Fruit fly (Drosophila melanogaster) whole organism, embryonic: ENCODE measurements around the gene Ctl1.

ENCODE experiments used
- BtbVII ChIP-seq: fragments of 200-800 bp; sonication (Bioruptor generic); optimal IDR thresholded peaks from 3 replicates; lab custom pipeline; 2017; ENCODE audit warnings: missing biosample characterization, mild to moderate bottlenecking, missing genetic modification characterization
- CG11247 ChIP-seq: fragments of 200-800 bp; sonication (Bioruptor generic); IDR thresholded peaks from 2 replicates; pipeline ENCODE4 v1.3.6; 2022; ENCODE audit warnings: missing biosample characterization, missing genetic modification characterization
- CG11398 ChIP-seq: fragments of 200-800 bp; sonication (Bioruptor generic); optimal IDR thresholded peaks from 2 replicates; lab custom pipeline; 2016; ENCODE audit warnings: missing biosample characterization, missing genetic modification characterization
- CG12104 ChIP-seq: fragments of 200-800 bp; sonication (Bioruptor generic); optimal IDR thresholded peaks from 3 replicates; lab custom pipeline; 2016; ENCODE audit warnings: missing biosample characterization, missing genetic modification characterization
- CG12219 ChIP-seq: fragments of 200-800 bp; sonication (Bioruptor generic); optimal IDR thresholded peaks from 3 replicates; lab custom pipeline; 2018; ENCODE audit warnings: missing biosample characterization, mild to moderate bottlenecking, missing genetic modification characterization
- CG12236 ChIP-seq: fragments of 200-800 bp; sonication (Bioruptor generic); optimal IDR thresholded peaks from 2 replicates; lab custom pipeline; 2016; ENCODE audit warnings: missing biosample characterization, missing genetic modification characterization
- CG12299 ChIP-seq: fragments of 200-800 bp; sonication (Bioruptor generic); optimal IDR thresholded peaks from 2 replicates; lab custom pipeline; 2018; ENCODE audit warnings: missing biosample characterization, mild to moderate bottlenecking, missing genetic modification characterization
- CG12744 ChIP-seq: fragments of 200-800 bp; sonication (Bioruptor generic); optimal IDR thresholded peaks from 2 replicates; lab custom pipeline; 2016; ENCODE audit warnings: missing biosample characterization, missing genetic modification characterization
- CG13123 ChIP-seq: fragments of 200-800 bp; sonication (Bioruptor generic); optimal IDR thresholded peaks from 2 replicates; lab custom pipeline; 2016; ENCODE audit warnings: missing biosample characterization, missing genetic modification characterization
- CG13424 ChIP-seq: fragments of 200-800 bp; sonication (Bioruptor generic); optimal IDR thresholded peaks from 2 replicates; lab custom pipeline; 2019; ENCODE audit warnings: missing biosample characterization, mild to moderate bottlenecking, missing genetic modification characterization, moderate library complexity
- CG15514 ChIP-seq: fragments of 200-800 bp; sonication (Bioruptor generic); optimal IDR thresholded peaks from 3 replicates; lab custom pipeline; 2017; ENCODE audit warnings: missing biosample characterization, missing genetic modification characterization, mild to moderate bottlenecking, moderate library complexity, missing genetic modification reagents
- CG17802 ChIP-seq: fragments of 200-800 bp; sonication (Bioruptor generic); optimal IDR thresholded peaks from 2 replicates; lab custom pipeline; 2018; ENCODE audit warnings: missing biosample characterization, mild to moderate bottlenecking, missing genetic modification characterization, moderate library complexity
- CG2712 ChIP-seq: fragments of 200-800 bp; optimal IDR thresholded peaks from 3 replicates; lab custom pipeline; 2019; ENCODE audit warnings: missing biosample characterization, mild to moderate bottlenecking, missing genetic modification characterization, moderate library complexity
- CG32532 ChIP-seq: fragments of 200-800 bp; sonication (Bioruptor generic); IDR thresholded peaks from 2 replicates; pipeline ENCODE4 v1.3.6; 2022; ENCODE audit warnings: missing biosample characterization, missing genetic modification characterization
- CG4424 ChIP-seq: fragments of 200-800 bp; sonication (Bioruptor generic); optimal IDR thresholded peaks from 3 replicates; lab custom pipeline; 2016; ENCODE audit warnings: missing biosample characterization, missing genetic modification characterization
- CG5245 ChIP-seq: fragments of 200-800 bp; sonication (Bioruptor generic); optimal IDR thresholded peaks from 3 replicates; lab custom pipeline; 2016; ENCODE audit warnings: missing biosample characterization, missing genetic modification characterization
- CG6272 ChIP-seq: fragments of 200-800 bp; sonication (Bioruptor generic); IDR thresholded peaks from 2 replicates; pipeline ENCODE4 v1.3.6; 2022; ENCODE audit warnings: missing biosample characterization, missing genetic modification characterization
- CG7786 ChIP-seq: fragments of 200-800 bp; sonication (Bioruptor generic); optimal IDR thresholded peaks from 2 replicates; lab custom pipeline; 2016; ENCODE audit warnings: missing biosample characterization, missing genetic modification characterization
- CG7928 ChIP-seq: fragments of 200-800 bp; sonication (Bioruptor generic); optimal IDR thresholded peaks from 2 replicates; lab custom pipeline; 2017; ENCODE audit warnings: missing biosample characterization, mild to moderate bottlenecking, missing genetic modification characterization
- CG8290 ChIP-seq, 3 experiments: fragments of 200-800 bp; sonication (Bioruptor generic); optimal IDR thresholded peaks; 2 replicates each; lab custom pipeline; 2016 to 2019; ENCODE audit warnings: missing biosample characterization in 3 of 3, missing genetic modification characterization in 3 of 3, mild to moderate bottlenecking in 2 of 3, moderate library complexity in 1 of 3
- CG9932 ChIP-seq: fragments of 200-800 bp; sonication (Bioruptor generic); IDR thresholded peaks from 2 replicates; pipeline ENCODE4 v1.3.6; 2022; ENCODE audit warnings: missing biosample characterization, missing genetic modification characterization
- CTCF ChIP-seq: fragments of 200-800 bp; sonication (Bioruptor generic); optimal IDR thresholded peaks from 2 replicates; lab custom pipeline; 2017; ENCODE audit warnings: missing biosample characterization, mild to moderate bottlenecking, missing genetic modification characterization, moderate library complexity
- Dad ChIP-seq: fragments of 200-800 bp; sonication (Bioruptor generic); optimal IDR thresholded peaks from 3 replicates; lab custom pipeline; 2016; ENCODE audit warnings: missing biosample characterization, missing genetic modification characterization
- Dek ChIP-seq: fragments of 200-800 bp; sonication (Bioruptor generic); optimal IDR thresholded peaks from 3 replicates; lab custom pipeline; 2019; ENCODE audit warnings: missing biosample characterization, mild to moderate bottlenecking, missing genetic modification characterization, moderate library complexity
- Doc2 ChIP-seq: fragments of 200-800 bp; sonication (Bioruptor generic); IDR thresholded peaks from 2 replicates; pipeline ENCODE4 v1.3.6; 2022; ENCODE audit warnings: missing biosample characterization, missing genetic modification characterization
- Dp ChIP-seq: fragments of 200-800 bp; sonication (Bioruptor generic); optimal IDR thresholded peaks from 2 replicates; lab custom pipeline; 2018; ENCODE audit warnings: missing biosample characterization, mild to moderate bottlenecking, missing genetic modification characterization, moderate library complexity
- Hand ChIP-seq: fragments of 200-800 bp; sonication (Bioruptor generic); optimal IDR thresholded peaks from 2 replicates; lab custom pipeline; 2017; ENCODE audit warnings: mild to moderate bottlenecking, missing biosample characterization, missing genetic modification reagents, missing genetic modification characterization
- Hsf ChIP-seq: fragments of 200-800 bp; sonication (Bioruptor generic); optimal IDR thresholded peaks from 3 replicates; lab custom pipeline; 2016; ENCODE audit warnings: missing biosample characterization, missing genetic modification characterization
- Jarid2 ChIP-seq: fragments of 200-800 bp; sonication (Bioruptor generic); optimal IDR thresholded peaks from 3 replicates; lab custom pipeline; 2017; ENCODE audit warnings: mild to moderate bottlenecking, missing biosample characterization, missing genetic modification reagents, missing genetic modification characterization
- Med ChIP-seq: fragments of 200-800 bp; sonication (Bioruptor generic); peaks from one replicate; lab custom pipeline; 2016; ENCODE audit warnings: missing biosample characterization, missing genetic modification characterization, mild to moderate bottlenecking, inconsistent platforms, moderate library complexity
- NfI ChIP-seq: fragments of 200-800 bp; sonication (Bioruptor generic); optimal IDR thresholded peaks from 3 replicates; lab custom pipeline; 2018; ENCODE audit warnings: missing biosample characterization, mild to moderate bottlenecking, missing genetic modification characterization, moderate library complexity
- Scr ChIP-seq: fragments of 200-800 bp; sonication (Bioruptor generic); IDR thresholded peaks from 2 replicates; pipeline ENCODE4 v1.3.6; 2022; ENCODE audit warnings: missing biosample characterization, missing genetic modification characterization; ENCODE audit not compliant: partially characterized antibody
- Sry-β ChIP-seq: fragments of 200-800 bp; sonication (Bioruptor generic); optimal IDR thresholded peaks from 2 replicates; lab custom pipeline; 2018; ENCODE audit warnings: missing biosample characterization, mild to moderate bottlenecking, missing genetic modification characterization, moderate library complexity
- Tbp ChIP-seq: fragments of >200 bp; optimal IDR thresholded peaks from 2 replicates; lab custom pipeline; 2018; ENCODE audit warnings: missing biosample characterization, missing genetic modification characterization
- Xrp1 ChIP-seq: fragments of 200-800 bp; sonication (Bioruptor generic); IDR thresholded peaks from 2 replicates; pipeline ENCODE4 v1.3.6; 2022; ENCODE audit warnings: missing biosample characterization, missing genetic modification characterization
- chif ChIP-seq, 2 experiments: fragments of 200-800 bp; sonication (Bioruptor generic); optimal IDR thresholded peaks; 3 replicates each; lab custom pipeline; 2016; ENCODE audit warnings: missing biosample characterization in 2 of 2, missing genetic modification characterization in 2 of 2
- croc ChIP-seq: fragments of 200-800 bp; sonication (Bioruptor generic); conservative IDR thresholded peaks from 3 replicates; pipeline ENCODE4 v1.3.6; 2022; ENCODE audit warnings: missing biosample characterization, missing genetic modification characterization
- crp ChIP-seq, 2 experiments: fragments of 200-800 bp; sonication (Bioruptor generic); optimal IDR thresholded peaks; 2 replicates in 1 of 2; 3 replicates in 1 of 2; lab custom pipeline; 2017; ENCODE audit warnings: missing biosample characterization in 2 of 2, missing genetic modification characterization in 2 of 2, mild to moderate bottlenecking in 1 of 2, moderate library complexity in 1 of 2
- emc ChIP-seq: fragments of 200-800 bp; sonication (Bioruptor generic); optimal IDR thresholded peaks from 2 replicates; lab custom pipeline; 2016; ENCODE audit warnings: missing biosample characterization, missing genetic modification characterization
- gt ChIP-seq: fragments of 200-800 bp; sonication (Bioruptor generic); IDR thresholded peaks from 2 replicates; pipeline ENCODE4 v1.3.6; 2022; ENCODE audit warnings: missing biosample characterization, missing genetic modification characterization
- her ChIP-seq: fragments of 200-800 bp; sonication (Bioruptor generic); optimal IDR thresholded peaks from 2 replicates; lab custom pipeline; 2016; ENCODE audit warnings: missing biosample characterization, missing genetic modification characterization
- hkb ChIP-seq, 2 experiments: fragments of 200-800 bp in 1 of 2; fragments of >200 bp in 1 of 2; sonication (Bioruptor generic) in 1 of 2; IDR thresholded peaks in 1 of 2; optimal IDR thresholded peaks in 1 of 2; 2 replicates each; pipeline versions ENCODE4 v1.3.6 to Lab custom; 2017 to 2022; ENCODE audit warnings: missing biosample characterization in 1 of 2, missing genetic modification characterization in 1 of 2
- lbe ChIP-seq: fragments of 200-800 bp; sonication (Bioruptor generic); optimal IDR thresholded peaks from 2 replicates; lab custom pipeline; 2016; ENCODE audit warnings: missing biosample characterization, mild to moderate bottlenecking, missing genetic modification characterization
- maf-S ChIP-seq: fragments of 200-800 bp; sonication (Bioruptor generic); optimal IDR thresholded peaks from 2 replicates; lab custom pipeline; 2016; ENCODE audit warnings: missing biosample characterization, missing genetic modification characterization
- onecut ChIP-seq: fragments of 200-800 bp; sonication (Bioruptor generic); IDR thresholded peaks from 2 replicates; pipeline ENCODE4 v1.3.6; 2022; ENCODE audit warnings: missing biosample characterization, missing genetic modification characterization
- pros ChIP-seq: fragments of 200-800 bp; sonication (Bioruptor generic); optimal IDR thresholded peaks from 3 replicates; lab custom pipeline; 2019; ENCODE audit warnings: missing biosample characterization, mild to moderate bottlenecking, missing genetic modification characterization, moderate library complexity
- psq ChIP-seq: fragments of 200-800 bp; sonication (Bioruptor generic); optimal IDR thresholded peaks from 2 replicates; lab custom pipeline; 2017; ENCODE audit warnings: missing biosample characterization, missing genetic modification characterization
- sr ChIP-seq: fragments of 200-800 bp; sonication (Bioruptor generic); IDR thresholded peaks from 3 replicates; pipeline ENCODE4 v1.3.6; 2022; ENCODE audit warnings: missing biosample characterization, missing genetic modification characterization
- tin ChIP-seq: fragments of 200-800 bp; sonication (Bioruptor generic); optimal IDR thresholded peaks from 3 replicates; lab custom pipeline; 2016; ENCODE audit warnings: missing biosample characterization, missing genetic modification characterization
- unpg ChIP-seq: fragments of 200-800 bp; sonication (Bioruptor generic); optimal IDR thresholded peaks from 3 replicates; lab custom pipeline; 2018; ENCODE audit warnings: missing biosample characterization, mild to moderate bottlenecking, missing genetic modification characterization, moderate library complexity
- zen ChIP-seq: fragments of 200-800 bp; sonication (Bioruptor generic); optimal IDR thresholded peaks from 3 replicates; lab custom pipeline; 2018; ENCODE audit warnings: missing biosample characterization, mild to moderate bottlenecking, missing genetic modification characterization, moderate library complexity

Ctl1 gene

dm6 chr3L:4282627-4283026, 4.9 kb downstream of the Ctl1 start, which contains the start of gene CG11583:
Gene CG11583 (minus strand): TSS chr3L:4282817.
- TF ChIP-seq tin (GFP tag; lab: Kevin White, UChicago) (peak; percentile 35), NfI (peak; percentile 52), hkb (optimal IDR thresholded peaks at IDR 0.05; lab: Kevin White, UChicago) (no peak), hkb (GFP tag; IDR thresholded peaks at IDR 0.05; lab: Robert Waterston, UW) (peak; percentile 16; the same call in 1 of the 2 replicates), CG7928 (GFP tag; lab: Kevin White, UChicago) (peak; percentile 99), Xrp1 (GFP tag; lab: Robert Waterston, UW) (peak; percentile 35; the same call in 1 of the 2 replicates), zen (tag; lab: Kevin White, UChicago) (peak; percentile 8), Doc2 (GFP tag; lab: Robert Waterston, UW) (no peak), CG17802 (no peak), sr (GFP tag; lab: Robert Waterston, UW) (no peak), CG11247 (GFP tag; lab: Robert Waterston, UW) (peak; percentile 9; the same call in 1 of the 2 replicates), CG12744 (GFP tag; lab: Kevin White, UChicago) (peak; percentile 35), CG15514 (GFP tag; lab: Kevin White, UChicago) (peak; percentile 97), CG9932 (GFP tag; lab: Robert Waterston, UW) (peak; percentile 61), gt (GFP tag; lab: Robert Waterston, UW) (no peak), Jarid2 (no peak), CG12299 (no peak), CG6272 (GFP tag; lab: Robert Waterston, UW) (no peak), Med (GFP tag; lab: Kevin White, UChicago) (peak; percentile 93), CG12236 (GFP tag; lab: Kevin White, UChicago) (no peak), Scr (GFP tag; lab: Robert Waterston, UW) (peak; percentile 40; the same call in 1 of the 2 replicates), CG7786 (GFP tag; lab: Kevin White, UChicago) (peak; percentile 40), Tbp (no peak), Hsf (peak; percentile 18), maf-S (peak; percentile 34), CG13123 (GFP tag; lab: Kevin White, UChicago) (no peak), crp (GFP tag; optimal IDR thresholded peaks at IDR 0.05; lab: Kevin White, UChicago) (peak in 1 of 2 experiments; percentile 9), Dad (GFP tag; lab: Kevin White, UChicago) (peak; percentile 35), CG5245 (peak; percentile 15), CG12219 (GFP tag; lab: Kevin White, UChicago) (no peak), onecut (GFP tag; lab: Robert Waterston, UW) (no peak), lbe (peak; percentile 39), CG11398 (GFP tag; lab: Kevin White, UChicago) (no peak), CG32532 (GFP tag; lab: Robert Waterston, UW) (peak; percentile 66), Hand (no peak), CG4424 (GFP tag; lab: Kevin White, UChicago) (peak; percentile 23), emc (GFP tag; lab: Kevin White, UChicago) (no peak), her (GFP tag; lab: Kevin White, UChicago) (peak; percentile 31), CTCF (peak; percentile 36), CG2712 (tag; lab: Kevin White, UChicago) (peak; percentile 43), psq (peak; percentile 3), chif (GFP tag; optimal IDR thresholded peaks at IDR 0.05; lab: Kevin White, UChicago) (peak; percentile 21 to 38), Sry-β (no peak), Dek (tag; lab: Kevin White, UChicago) (peak; percentile 1), BtbVII (GFP tag; lab: Kevin White, UChicago) (peak; percentile 5), croc (no peak), CG12104 (no peak), unpg (no peak), CG13424 (tag; lab: Kevin White, UChicago) (no peak), pros (GFP tag; lab: Kevin White, UChicago) (no peak), Dp (GFP tag; lab: Kevin White, UChicago) (peak; percentile 74), CG8290 (GFP tag; optimal IDR thresholded peaks at IDR 0.05; lab: Kevin White, UChicago) (no peak), CG8290 (tag; optimal IDR thresholded peaks at IDR 0.05; lab: Kevin White, UChicago) (no peak)
